Fruit fly (Drosophila melanogaster) whole organism, adult: ENCODE data around the gene CG6576.

ENCODE experiments used
- Crg-1 ChIP-seq: fragments of 200-800 bp; sonication (Bioruptor generic); optimal IDR thresholded peaks from 2 replicates; lab custom pipeline; 2016; ENCODE audit warnings: missing biosample characterization, missing genetic modification characterization
- bab1 ChIP-seq: fragments of 200-800 bp; sonication (Bioruptor generic); optimal IDR thresholded peaks from 3 replicates; lab custom pipeline; 2019; ENCODE audit warnings: missing biosample characterization, mild to moderate bottlenecking, missing genetic modification characterization, moderate library complexity
- cnc ChIP-seq, 2 experiments: fragments of >200 bp; optimal IDR thresholded peaks; 2 replicates each; lab custom pipeline; 2017

DNA sequence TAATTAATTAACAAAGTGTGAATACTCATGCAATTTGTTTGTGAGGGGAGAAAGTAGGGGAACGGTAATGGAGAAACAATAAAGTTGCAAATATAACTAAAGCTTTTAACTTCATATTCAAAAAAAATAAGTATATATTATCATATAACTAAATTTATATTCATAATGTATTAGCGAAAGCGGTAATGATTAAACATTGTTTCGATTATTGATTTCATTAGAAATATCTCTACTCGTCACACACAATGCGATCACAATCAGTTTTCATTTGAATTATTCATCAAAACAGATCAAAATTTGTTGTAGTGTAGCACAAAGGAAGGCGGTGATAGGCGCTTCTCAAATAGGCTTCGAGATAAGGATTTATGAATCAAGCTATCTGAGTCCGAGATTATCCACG lies at the start of gene CG6576:
- TF ChIP-seq Crg-1 (no peak), bab1 (GFP tag; lab: Kevin White, UChicago) (no peak), cnc (optimal IDR thresholded peaks at IDR 0.05; lab: Kevin White, UChicago) (no peak)
